Fruit fly (Drosophila melanogaster) whole organism, embryonic: ENCODE results near the gene CG8301.

Experiments
- Aef1 ChIP-seq: fragments of 200-800 bp; sonication (Bioruptor generic); IDR thresholded peaks from 3 replicates; pipeline ENCODE4 v1.3.6; 2022; ENCODE audit warnings: missing biosample characterization, missing genetic modification characterization
- Asciz ChIP-seq: fragments of 200-800 bp; sonication (Bioruptor generic); optimal IDR thresholded peaks from 2 replicates; lab custom pipeline; 2017; ENCODE audit warnings: missing biosample characterization, mild to moderate bottlenecking, missing genetic modification characterization, missing genetic modification reagents
- Atf3 ChIP-seq: fragments of 200-800 bp; sonication (Bioruptor generic); optimal IDR thresholded peaks from 3 replicates; lab custom pipeline; 2016; ENCODE audit warnings: missing biosample characterization, missing genetic modification characterization
- CG13123 ChIP-seq: fragments of 200-800 bp; sonication (Bioruptor generic); optimal IDR thresholded peaks from 2 replicates; lab custom pipeline; 2016; ENCODE audit warnings: missing biosample characterization, missing genetic modification characterization
- CG14860 ChIP-seq: fragments of 200-800 bp; sonication (Bioruptor generic); IDR thresholded peaks from 3 replicates; pipeline ENCODE4 v1.3.6; 2022; ENCODE audit warnings: missing biosample characterization, missing genetic modification characterization; ENCODE audit not compliant: partially characterized antibody
- CG1603 ChIP-seq: fragments of 200-800 bp; sonication (Bioruptor generic); optimal IDR thresholded peaks from 2 replicates; lab custom pipeline; 2019; ENCODE audit warnings: missing biosample characterization, mild to moderate bottlenecking, missing genetic modification characterization, moderate library complexity
- CG17802 ChIP-seq: fragments of 200-800 bp; sonication (Bioruptor generic); optimal IDR thresholded peaks from 2 replicates; lab custom pipeline; 2018; ENCODE audit warnings: missing biosample characterization, mild to moderate bottlenecking, missing genetic modification characterization, moderate library complexity
- CG17912 ChIP-seq: fragments of 200-800 bp; sonication (Bioruptor generic); optimal IDR thresholded peaks from 2 replicates; lab custom pipeline; 2018; ENCODE audit warnings: missing biosample characterization, mild to moderate bottlenecking, missing genetic modification characterization
- CG2129 ChIP-seq: fragments of 200-800 bp; sonication (Bioruptor generic); IDR thresholded peaks from 2 replicates; pipeline ENCODE4 v1.3.6; 2022; ENCODE audit warnings: missing biosample characterization, missing genetic modification characterization; ENCODE audit not compliant: partially characterized antibody
- CG2202 ChIP-seq: fragments of 200-800 bp; sonication (Bioruptor generic); optimal IDR thresholded peaks from 2 replicates; lab custom pipeline; 2018; ENCODE audit warnings: missing biosample characterization, mild to moderate bottlenecking, missing genetic modification characterization
- CG2712 ChIP-seq: fragments of 200-800 bp; optimal IDR thresholded peaks from 3 replicates; lab custom pipeline; 2019; ENCODE audit warnings: missing biosample characterization, mild to moderate bottlenecking, missing genetic modification characterization, moderate library complexity
- CG3995 ChIP-seq: fragments of 200-800 bp; sonication (Bioruptor generic); optimal IDR thresholded peaks from 3 replicates; lab custom pipeline; 2016; ENCODE audit warnings: missing biosample characterization, missing genetic modification characterization
- CG4854 ChIP-seq: fragments of 200-800 bp; sonication (Bioruptor generic); optimal IDR thresholded peaks from 2 replicates; lab custom pipeline; 2016; ENCODE audit warnings: missing biosample characterization, missing genetic modification characterization, inconsistent platforms
- CG7987 ChIP-seq: fragments of 200-800 bp; sonication (Bioruptor generic); optimal IDR thresholded peaks from 2 replicates; lab custom pipeline; 2018; ENCODE audit warnings: missing biosample characterization, mild to moderate bottlenecking, missing genetic modification characterization, moderate library complexity
- CG9437 ChIP-seq: fragments of 200-800 bp; sonication (Bioruptor generic); optimal IDR thresholded peaks from 2 replicates; lab custom pipeline; 2018; ENCODE audit warnings: missing biosample characterization, mild to moderate bottlenecking, missing genetic modification characterization
- CG9727 ChIP-seq: fragments of 200-800 bp; sonication (Bioruptor generic); optimal IDR thresholded peaks from 3 replicates; lab custom pipeline; 2017; ENCODE audit warnings: missing biosample characterization, mild to moderate bottlenecking, missing genetic modification characterization
- CG9817 ChIP-seq: fragments of 200-800 bp; sonication (Bioruptor generic); optimal IDR thresholded peaks from 2 replicates; lab custom pipeline; 2018; ENCODE audit warnings: missing biosample characterization, mild to moderate bottlenecking, missing genetic modification characterization, moderate library complexity
- CTCF ChIP-seq: fragments of 200-800 bp; sonication (Bioruptor generic); optimal IDR thresholded peaks from 2 replicates; lab custom pipeline; 2017; ENCODE audit warnings: missing biosample characterization, mild to moderate bottlenecking, missing genetic modification characterization, moderate library complexity
- Dad ChIP-seq: fragments of 200-800 bp; sonication (Bioruptor generic); optimal IDR thresholded peaks from 3 replicates; lab custom pipeline; 2016; ENCODE audit warnings: missing biosample characterization, missing genetic modification characterization
- Drgx ChIP-seq: fragments of 200-800 bp; sonication (Bioruptor generic); IDR thresholded peaks from 2 replicates; pipeline ENCODE4 v1.3.6; 2022; ENCODE audit warnings: missing biosample characterization, missing genetic modification characterization
- HmgZ ChIP-seq: fragments of 200-800 bp; sonication (Bioruptor generic); optimal IDR thresholded peaks from 2 replicates; lab custom pipeline; 2018; ENCODE audit warnings: missing biosample characterization, mild to moderate bottlenecking, missing genetic modification characterization
- Nf-YB ChIP-seq: fragments of 200-800 bp; sonication (Bioruptor generic); optimal IDR thresholded peaks from 3 replicates; lab custom pipeline; 2019; ENCODE audit warnings: missing biosample characterization, mild to moderate bottlenecking, missing genetic modification characterization, moderate library complexity
- Spps ChIP-seq: fragments of 200-800 bp; sonication (Bioruptor generic); optimal IDR thresholded peaks from 2 replicates; lab custom pipeline; 2018; ENCODE audit warnings: missing biosample characterization, mild to moderate bottlenecking, missing genetic modification characterization
- Sry-δ ChIP-seq: fragments of 200-800 bp; sonication (Bioruptor generic); optimal IDR thresholded peaks from 2 replicates; lab custom pipeline; 2016; ENCODE audit warnings: missing biosample characterization, missing genetic modification characterization
- Ssrp ChIP-seq: fragments of 200-800 bp; sonication (Bioruptor generic); optimal IDR thresholded peaks from 2 replicates; lab custom pipeline; 2018; ENCODE audit warnings: missing biosample characterization, mild to moderate bottlenecking, missing genetic modification characterization, moderate library complexity
- aop ChIP-seq: fragments of 200-800 bp; sonication (Bioruptor generic); IDR thresholded peaks from 2 replicates; pipeline ENCODE4 v1.3.6; 2022; ENCODE audit warnings: missing biosample characterization, missing genetic modification characterization
- ap ChIP-seq: fragments of 200-800 bp; sonication (Bioruptor generic); IDR thresholded peaks from 2 replicates; pipeline ENCODE4 v1.3.6; 2022; ENCODE audit warnings: missing biosample characterization, missing genetic modification characterization
- az2 ChIP-seq: fragments of 200-800 bp; sonication (Bioruptor generic); optimal IDR thresholded peaks from 3 replicates; lab custom pipeline; 2016; ENCODE audit warnings: missing biosample characterization, missing genetic modification characterization
- bab2 ChIP-seq: fragments of 200-800 bp; sonication (Bioruptor generic); optimal IDR thresholded peaks from 2 replicates; lab custom pipeline; 2016; ENCODE audit warnings: missing biosample characterization, missing genetic modification characterization
- br ChIP-seq: fragments of >200 bp; optimal IDR thresholded peaks from 2 replicates; lab custom pipeline; 2017
- cato ChIP-seq: fragments of 200-800 bp; sonication (Bioruptor generic); optimal IDR thresholded peaks from 2 replicates; lab custom pipeline; 2016; ENCODE audit warnings: missing biosample characterization, missing genetic modification characterization, borderline replicate concordance
- chinmo ChIP-seq: fragments of 200-800 bp; sonication (Bioruptor generic); IDR thresholded peaks from 4 replicates; pipeline ENCODE4 v1.3.6; 2022; ENCODE audit warnings: missing biosample characterization, missing genetic modification characterization; ENCODE audit not compliant: partially characterized antibody
- crol ChIP-seq: fragments of 200-800 bp; sonication (Bioruptor generic); IDR thresholded peaks from 2 replicates; pipeline ENCODE4 v1.3.6; 2022; ENCODE audit warnings: missing biosample characterization, missing genetic modification characterization
- dan ChIP-seq: fragments of 200-800 bp; sonication (Bioruptor generic); IDR thresholded peaks from 2 replicates; pipeline ENCODE4 v1.3.6; 2022; ENCODE audit warnings: missing biosample characterization, missing genetic modification characterization
- esg ChIP-seq: fragments of 200-800 bp; sonication (Bioruptor generic); conservative IDR thresholded peaks from 2 replicates; pipeline ENCODE4 v1.3.6; 2022; ENCODE audit warnings: missing biosample characterization, missing genetic modification characterization
- eve ChIP-seq, 2 experiments: fragments of >200 bp; optimal IDR thresholded peaks; 2 replicates each; lab custom pipeline; 2017; ENCODE audit warnings: missing biosample characterization in 2 of 2, missing genetic modification characterization in 2 of 2
- fd3F ChIP-seq: fragments of 200-800 bp; sonication (Bioruptor generic); optimal IDR thresholded peaks from 2 replicates; lab custom pipeline; 2018; ENCODE audit warnings: missing biosample characterization, mild to moderate bottlenecking, missing genetic modification characterization, moderate library complexity
- ftz-f1 ChIP-seq: fragments of 200-800 bp; sonication (Bioruptor generic); optimal IDR thresholded peaks from 2 replicates; lab custom pipeline; 2016; ENCODE audit warnings: missing biosample characterization, missing genetic modification characterization
- inv ChIP-seq: fragments of 200-800 bp; sonication (Bioruptor generic); IDR thresholded peaks from 2 replicates; pipeline ENCODE4 v1.3.6; 2022; ENCODE audit warnings: missing biosample characterization, missing genetic modification characterization; ENCODE audit not compliant: partially characterized antibody
- jumu ChIP-seq: fragments of 200-800 bp; sonication (Bioruptor generic); optimal IDR thresholded peaks from 3 replicates; lab custom pipeline; 2016; ENCODE audit warnings: missing biosample characterization, missing genetic modification characterization
- lab ChIP-seq: fragments of 200-800 bp; sonication (Bioruptor generic); optimal IDR thresholded peaks from 3 replicates; lab custom pipeline; 2017; ENCODE audit warnings: missing biosample characterization, missing genetic modification characterization, mild to moderate bottlenecking, moderate library complexity, missing genetic modification reagents
- odd ChIP-seq: fragments of 200-800 bp; sonication (Bioruptor generic); optimal IDR thresholded peaks from 2 replicates; lab custom pipeline; 2017; ENCODE audit warnings: missing biosample characterization, mild to moderate bottlenecking, missing genetic modification characterization
- peb ChIP-seq: fragments of 200-800 bp; sonication (Bioruptor generic); IDR thresholded peaks from 2 replicates; pipeline ENCODE4 v1.3.6; 2022; ENCODE audit warnings: missing biosample characterization, missing genetic modification characterization
- pita ChIP-seq: fragments of 200-800 bp; sonication (Bioruptor generic); optimal IDR thresholded peaks from 2 replicates; lab custom pipeline; 2017; ENCODE audit warnings: missing biosample characterization, mild to moderate bottlenecking, missing genetic modification characterization
- repo ChIP-seq: fragments of 200-800 bp; sonication (Bioruptor generic); optimal IDR thresholded peaks from 2 replicates; lab custom pipeline; 2016; ENCODE audit warnings: missing biosample characterization, missing genetic modification characterization
- sc ChIP-seq, 3 experiments: fragments of >200 bp in 2 of 3; fragments of 200-800 bp in 1 of 3; sonication (Bioruptor generic) in 1 of 3; optimal IDR thresholded peaks; 2 replicates in 2 of 3; 3 replicates in 1 of 3; lab custom pipeline; 2017; ENCODE audit warnings: mild to moderate bottlenecking in 1 of 3, missing biosample characterization in 1 of 3, missing genetic modification characterization in 1 of 3, missing genetic modification reagents in 1 of 3
- sens-2 ChIP-seq: fragments of 200-800 bp; sonication (Bioruptor generic); IDR thresholded peaks from 2 replicates; pipeline ENCODE4 v1.3.6; 2022; ENCODE audit warnings: missing biosample characterization, missing genetic modification characterization
- so ChIP-seq: fragments of 200-800 bp; sonication (Bioruptor generic); IDR thresholded peaks from 3 replicates; pipeline ENCODE4 v1.3.6; 2022; ENCODE audit warnings: missing biosample characterization, missing genetic modification characterization
- ttk ChIP-seq: fragments of 200-800 bp; sonication (Bioruptor generic); IDR thresholded peaks from 2 replicates; pipeline ENCODE4 v2.1.2; 2022; ENCODE audit warnings: missing biosample characterization, missing genetic modification characterization

The CG8301 gene

DNA sequence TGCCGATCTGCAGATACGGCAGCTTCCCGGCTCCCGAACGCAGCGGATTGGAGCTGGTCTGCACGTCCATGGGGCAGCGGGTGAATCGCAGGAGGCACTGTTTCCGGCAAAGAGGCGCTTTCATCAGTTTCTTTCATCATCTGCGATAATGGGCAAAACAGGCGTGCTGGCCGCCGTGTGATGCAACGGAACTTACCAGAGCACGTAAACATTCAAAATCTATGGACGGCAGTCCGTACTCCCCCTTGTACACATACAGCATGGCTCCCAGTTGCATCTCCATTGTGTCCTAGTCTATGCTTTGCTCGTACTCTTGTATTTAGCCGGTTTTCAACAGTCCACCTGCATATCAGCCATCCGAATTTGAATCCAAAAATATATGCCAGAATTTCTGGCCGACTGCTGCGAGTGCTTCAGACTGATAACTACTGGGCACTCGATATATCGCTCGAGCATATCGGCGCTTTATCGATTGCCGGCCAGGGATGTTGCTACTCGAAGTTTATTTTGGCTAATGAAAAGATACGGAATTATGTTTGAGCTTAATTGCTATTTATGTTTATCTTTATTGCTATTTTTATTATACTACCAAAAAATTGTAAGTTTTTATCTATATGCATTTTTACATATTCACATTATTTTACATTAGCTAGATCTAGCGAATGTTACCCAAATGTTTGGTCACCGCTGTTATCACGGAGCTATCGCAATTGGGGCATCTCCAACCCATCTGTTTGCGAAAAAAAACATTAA, 17.7 kb upstream of the CG8301 start, which contains the start of the genes CG9393 and Vps45 (continued):
- TF ChIP-seq CG14860 (GFP tag; lab: Robert Waterston, UW) (peak; percentile 91), Drgx (GFP tag; lab: Robert Waterston, UW) (no peak), ap (GFP tag; lab: Robert Waterston, UW) (no peak), sens-2 (no peak), CG17912 (peak; percentile 0), CG3995 (GFP tag; lab: Kevin White, UChicago) (peak; percentile 92), CG13123 (GFP tag; lab: Kevin White, UChicago) (peak; percentile 52), CTCF (GFP tag; lab: Kevin White, UChicago) (peak; percentile 22), CG9727 (GFP tag; lab: Kevin White, UChicago) (peak; percentile 67), az2 (GFP tag; lab: Kevin White, UChicago) (peak; percentile 48), repo (GFP tag; lab: Kevin White, UChicago) (no peak), aop (GFP tag; lab: Robert Waterston, UW) (no peak), Atf3 (GFP tag; lab: Kevin White, UChicago) (peak; percentile 42), jumu (peak; percentile 62), CG2712 (tag; lab: Kevin White, UChicago) (peak; percentile 67), Dad (GFP tag; lab: Kevin White, UChicago) (peak; percentile 64), so (GFP tag; lab: Robert Waterston, UW) (no peak), CG9817 (tag; lab: Kevin White, UChicago) (peak; percentile 71), sc (optimal IDR thresholded peaks at IDR 0.05; lab: Kevin White, UChicago) (no peak), sc (GFP tag; optimal IDR thresholded peaks at IDR 0.05; lab: Kevin White, UChicago) (no peak), bab2 (GFP tag; lab: Kevin White, UChicago) (peak; percentile 63), Ssrp (peak; percentile 47), odd (GFP tag; lab: Kevin White, UChicago) (no peak), CG4854 (GFP tag; lab: Kevin White, UChicago) (peak; percentile 43), inv (peak; percentile 93), ftz-f1 (GFP tag; lab: Kevin White, UChicago) (no peak), CG9437 (peak; percentile 42), CG2129 (GFP tag; lab: Robert Waterston, UW) (peak; percentile 75), fd3F (peak; percentile 48), eve (GFP tag; optimal IDR thresholded peaks at IDR 0.05; lab: Kevin White, UChicago) (no peak), CG7987 (GFP tag; lab: Kevin White, UChicago) (no peak), Aef1 (GFP tag; lab: Robert Waterston, UW) (peak; percentile 27; the same call in 1 of the 3 replicates), Asciz (GFP tag; lab: Kevin White, UChicago) (no peak), pita (GFP tag; lab: Kevin White, UChicago) (no peak), Spps (tag; lab: Kevin White, UChicago) (no peak), HmgZ (tag; lab: Kevin White, UChicago) (peak; percentile 75), peb (no peak), CG1603 (tag; lab: Kevin White, UChicago) (no peak), lab (GFP tag; lab: Kevin White, UChicago) (no peak), Nf-YB (peak; percentile 17), chinmo (peak; percentile 89; the same call in 3 of the 4 replicates), esg (GFP tag; lab: Robert Waterston, UW) (peak; percentile 50; the same call in 1 of the 2 replicates), cato (GFP tag; lab: Kevin White, UChicago) (peak; percentile 20), crol (no peak), br (lab: Kevin White, UChicago) (no peak), CG2202 (tag; lab: Kevin White, UChicago) (no peak), ttk (GFP tag; lab: Robert Waterston, UW) (0 out of 2 replicates have a peak, but pooled peaks have one; percentile 7), Sry-δ (peak; percentile 90), CG17802 (peak; percentile 5), dan (no peak)
